Fruit fly (Drosophila melanogaster) whole organism, embryonic: ENCODE results near the gene sol.
A peak's percentile ranks its signal among the peaks of the same experiment; 100 is the strongest.

ENCODE experiments used
- ATbp ChIP-seq: fragments of 200-800 bp; sonication (Bioruptor generic); optimal IDR thresholded peaks from 2 replicates; lab custom pipeline; 2017; ENCODE audit warnings: missing biosample characterization, mild to moderate bottlenecking, missing genetic modification characterization, missing genetic modification reagents
- B-H2 ChIP-seq: fragments of 200-800 bp; sonication (Bioruptor generic); optimal IDR thresholded peaks from 2 replicates; lab custom pipeline; 2018; ENCODE audit warnings: missing biosample characterization, mild to moderate bottlenecking, missing genetic modification characterization
- BEAF-32 ChIP-seq: fragments of 200-800 bp; sonication (Bioruptor generic); optimal IDR thresholded peaks from 3 replicates; lab custom pipeline; 2017; ENCODE audit warnings: missing biosample characterization, missing genetic modification characterization, mild to moderate bottlenecking, moderate library complexity, missing genetic modification reagents
- CG10209 ChIP-seq: fragments of 200-800 bp; sonication (Bioruptor generic); optimal IDR thresholded peaks from 3 replicates; lab custom pipeline; 2017; ENCODE audit warnings: missing biosample characterization, mild to moderate bottlenecking, missing genetic modification characterization, missing genetic modification reagents
- CG10979 ChIP-seq: fragments of 200-800 bp; sonication (Bioruptor generic); optimal IDR thresholded peaks from 2 replicates; lab custom pipeline; 2018; ENCODE audit warnings: missing biosample characterization, mild to moderate bottlenecking, missing genetic modification characterization, moderate library complexity
- CG11085 ChIP-seq: fragments of 200-800 bp; sonication (Bioruptor generic); IDR thresholded peaks from 2 replicates; pipeline ENCODE4 v1.3.6; 2022; ENCODE audit warnings: missing biosample characterization, missing genetic modification characterization
- CG13424 ChIP-seq: fragments of 200-800 bp; sonication (Bioruptor generic); optimal IDR thresholded peaks from 2 replicates; lab custom pipeline; 2019; ENCODE audit warnings: missing biosample characterization, mild to moderate bottlenecking, missing genetic modification characterization, moderate library complexity
- CG13894 ChIP-seq: fragments of 200-800 bp; sonication (Bioruptor generic); optimal IDR thresholded peaks from 3 replicates; lab custom pipeline; 2018; ENCODE audit warnings: missing biosample characterization, mild to moderate bottlenecking, missing genetic modification characterization, moderate library complexity
- CG14710 ChIP-seq: fragments of 200-800 bp; sonication (Bioruptor generic); optimal IDR thresholded peaks from 3 replicates; lab custom pipeline; 2019; ENCODE audit warnings: missing biosample characterization, mild to moderate bottlenecking, missing genetic modification characterization, moderate library complexity
- CG16815 ChIP-seq: fragments of 200-800 bp; sonication (Bioruptor generic); optimal IDR thresholded peaks from 3 replicates; lab custom pipeline; 2017; ENCODE audit warnings: missing biosample characterization, mild to moderate bottlenecking, missing genetic modification characterization
- CG2120 ChIP-seq: fragments of 200-800 bp; sonication (Bioruptor generic); optimal IDR thresholded peaks from 3 replicates; lab custom pipeline; 2016; ENCODE audit warnings: missing biosample characterization, missing genetic modification characterization
- CG30431 ChIP-seq: fragments of 200-800 bp; sonication (Bioruptor generic); optimal IDR thresholded peaks from 2 replicates; lab custom pipeline; 2017; ENCODE audit warnings: missing biosample characterization, missing genetic modification characterization
- CG32767 ChIP-seq: fragments of 200-800 bp; sonication (Bioruptor generic); IDR thresholded peaks from 2 replicates; pipeline ENCODE4 v1.3.6; 2022; ENCODE audit warnings: missing biosample characterization, missing genetic modification characterization
- CG3838 ChIP-seq: fragments of 200-800 bp; sonication (Bioruptor generic); optimal IDR thresholded peaks from 3 replicates; lab custom pipeline; 2016; ENCODE audit warnings: missing biosample characterization, missing genetic modification characterization
- CG6254 ChIP-seq: fragments of 200-800 bp; sonication (Bioruptor generic); optimal IDR thresholded peaks from 3 replicates; lab custom pipeline; 2017; ENCODE audit warnings: mild to moderate bottlenecking, missing biosample characterization, missing genetic modification reagents, missing genetic modification characterization
- CG7786 ChIP-seq: fragments of 200-800 bp; sonication (Bioruptor generic); optimal IDR thresholded peaks from 2 replicates; lab custom pipeline; 2016; ENCODE audit warnings: missing biosample characterization, missing genetic modification characterization
- CG9609 ChIP-seq: fragments of 200-800 bp; sonication (Bioruptor generic); optimal IDR thresholded peaks from 3 replicates; lab custom pipeline; 2016; ENCODE audit warnings: missing biosample characterization, missing genetic modification characterization
- Doc3 ChIP-seq: fragments of 200-800 bp; sonication (Bioruptor generic); IDR thresholded peaks from 3 replicates; pipeline ENCODE4 v1.3.6; 2022; ENCODE audit warnings: missing biosample characterization, missing genetic modification characterization; ENCODE audit not compliant: partially characterized antibody
- Dref ChIP-seq: fragments of 200-800 bp; sonication (Bioruptor generic); IDR thresholded peaks from 2 replicates; pipeline ENCODE4 v1.3.6; 2022; ENCODE audit warnings: missing biosample characterization, missing genetic modification characterization
- E2f1 ChIP-seq: fragments of 200-800 bp; sonication (Bioruptor generic); IDR thresholded peaks from 2 replicates; pipeline ENCODE4 v1.3.6; 2022; ENCODE audit warnings: missing biosample characterization, missing genetic modification characterization
- Fer1 ChIP-seq: fragments of 200-800 bp; sonication (Bioruptor generic); optimal IDR thresholded peaks from 2 replicates; lab custom pipeline; 2017; ENCODE audit warnings: missing biosample characterization, mild to moderate bottlenecking, missing genetic modification characterization
- HLH54F ChIP-seq: fragments of 200-800 bp; sonication (Bioruptor generic); optimal IDR thresholded peaks from 3 replicates; lab custom pipeline; 2016; ENCODE audit warnings: missing biosample characterization, missing genetic modification characterization
- HmgD ChIP-seq: fragments of 200-800 bp; sonication (Bioruptor generic); optimal IDR thresholded peaks from 3 replicates; lab custom pipeline; 2016; ENCODE audit warnings: missing biosample characterization, missing genetic modification characterization
- Jarid2 ChIP-seq: fragments of 200-800 bp; sonication (Bioruptor generic); optimal IDR thresholded peaks from 3 replicates; lab custom pipeline; 2017; ENCODE audit warnings: mild to moderate bottlenecking, missing biosample characterization, missing genetic modification reagents, missing genetic modification characterization
- MBD-R2 ChIP-seq: fragments of 200-800 bp; sonication (Bioruptor generic); IDR thresholded peaks from 2 replicates; pipeline ENCODE4 v1.3.6; 2022; ENCODE audit warnings: missing biosample characterization, missing genetic modification characterization
- Mad ChIP-seq: fragments of 200-800 bp; sonication (Bioruptor generic); optimal IDR thresholded peaks from 2 replicates; lab custom pipeline; 2016; ENCODE audit warnings: missing biosample characterization, missing genetic modification characterization
- Med ChIP-seq: fragments of 200-800 bp; sonication (Bioruptor generic); peaks from one replicate; lab custom pipeline; 2016; ENCODE audit warnings: missing biosample characterization, missing genetic modification characterization, mild to moderate bottlenecking, inconsistent platforms, moderate library complexity
- Oli ChIP-seq: fragments of 200-800 bp; sonication (Bioruptor generic); optimal IDR thresholded peaks from 2 replicates; lab custom pipeline; 2018; ENCODE audit warnings: missing biosample characterization, mild to moderate bottlenecking, missing genetic modification characterization, moderate library complexity
- Rfx ChIP-seq: fragments of 200-800 bp; sonication (Bioruptor generic); IDR thresholded peaks from 2 replicates; pipeline ENCODE4 v1.3.6; 2022; ENCODE audit warnings: missing biosample characterization, missing genetic modification characterization
- Rx ChIP-seq: fragments of 200-800 bp; sonication (Bioruptor generic); IDR thresholded peaks from 2 replicates; pipeline ENCODE4 v1.3.6; 2022; ENCODE audit warnings: missing biosample characterization, missing genetic modification characterization
- Scr ChIP-seq: fragments of 200-800 bp; sonication (Bioruptor generic); IDR thresholded peaks from 2 replicates; pipeline ENCODE4 v1.3.6; 2022; ENCODE audit warnings: missing biosample characterization, missing genetic modification characterization; ENCODE audit not compliant: partially characterized antibody
- Sox102F ChIP-seq: fragments of 200-800 bp; sonication (Bioruptor generic); optimal IDR thresholded peaks from 2 replicates; lab custom pipeline; 2018; ENCODE audit warnings: missing biosample characterization, mild to moderate bottlenecking, missing genetic modification characterization, moderate library complexity
- Spps ChIP-seq: fragments of 200-800 bp; sonication (Bioruptor generic); optimal IDR thresholded peaks from 2 replicates; lab custom pipeline; 2018; ENCODE audit warnings: missing biosample characterization, mild to moderate bottlenecking, missing genetic modification characterization
- Stat92E ChIP-seq, 3 experiments: fragments of >200 bp in 2 of 3; fragments of 200-800 bp in 1 of 3; sonication (Bioruptor generic) in 1 of 3; optimal IDR thresholded peaks; 2 replicates each; lab custom pipeline; 2017 to 2019; ENCODE audit warnings: missing biosample characterization in 3 of 3, missing genetic modification characterization in 3 of 3, mild to moderate bottlenecking in 1 of 3, moderate library complexity in 1 of 3
- bab2 ChIP-seq: fragments of 200-800 bp; sonication (Bioruptor generic); optimal IDR thresholded peaks from 2 replicates; lab custom pipeline; 2016; ENCODE audit warnings: missing biosample characterization, missing genetic modification characterization
- cas ChIP-seq: fragments of 200-800 bp; sonication (Bioruptor generic); IDR thresholded peaks from 2 replicates; pipeline ENCODE4 v1.3.6; 2022; ENCODE audit warnings: missing biosample characterization, missing genetic modification characterization
- disco-r ChIP-seq: fragments of 200-800 bp; sonication (Bioruptor generic); optimal IDR thresholded peaks from 2 replicates; lab custom pipeline; 2016; ENCODE audit warnings: missing biosample characterization, missing genetic modification characterization
- dysf ChIP-seq: fragments of 200-800 bp; sonication (Bioruptor generic); IDR thresholded peaks from 3 replicates; pipeline ENCODE4 v1.3.6; 2022; ENCODE audit warnings: missing biosample characterization, missing genetic modification characterization
- gro ChIP-seq: fragments of 200-800 bp; sonication (Bioruptor generic); optimal IDR thresholded peaks from 2 replicates; lab custom pipeline; 2016; ENCODE audit warnings: missing biosample characterization, missing genetic modification characterization
- gsb ChIP-seq: fragments of 200-800 bp; sonication (Bioruptor generic); IDR thresholded peaks from 2 replicates; pipeline ENCODE4 v1.3.6; 2022; ENCODE audit warnings: missing biosample characterization, missing genetic modification characterization
- gsb-n ChIP-seq: fragments of 200-800 bp; sonication (Bioruptor generic); optimal IDR thresholded peaks from 3 replicates; lab custom pipeline; 2018; ENCODE audit warnings: missing biosample characterization, mild to moderate bottlenecking, missing genetic modification characterization
- hb ChIP-seq: fragments of 200-800 bp; sonication (Bioruptor generic); IDR thresholded peaks from 3 replicates; pipeline ENCODE4 v1.3.6; 2022; ENCODE audit warnings: missing biosample characterization, missing genetic modification characterization; ENCODE audit not compliant: partially characterized antibody
- jing ChIP-seq: fragments of 200-800 bp; sonication (Bioruptor generic); optimal IDR thresholded peaks from 2 replicates; lab custom pipeline; 2018; ENCODE audit warnings: missing biosample characterization, mild to moderate bottlenecking, missing genetic modification characterization
- oc ChIP-seq: fragments of 200-800 bp; sonication (Bioruptor generic); optimal IDR thresholded peaks from 2 replicates; lab custom pipeline; 2018; ENCODE audit warnings: missing biosample characterization, mild to moderate bottlenecking, missing genetic modification characterization, moderate library complexity
- pfk ChIP-seq: fragments of 200-800 bp; sonication (Bioruptor generic); optimal IDR thresholded peaks from 2 replicates; lab custom pipeline; 2018; ENCODE audit warnings: missing biosample characterization, mild to moderate bottlenecking, missing genetic modification characterization, moderate library complexity
- pho ChIP-seq: fragments of 200-800 bp; sonication (Bioruptor generic); optimal IDR thresholded peaks from 2 replicates; lab custom pipeline; 2016; ENCODE audit warnings: missing biosample characterization, missing genetic modification characterization
- sens-2 ChIP-seq: fragments of 200-800 bp; sonication (Bioruptor generic); IDR thresholded peaks from 2 replicates; pipeline ENCODE4 v1.3.6; 2022; ENCODE audit warnings: missing biosample characterization, missing genetic modification characterization
- tin ChIP-seq: fragments of 200-800 bp; sonication (Bioruptor generic); optimal IDR thresholded peaks from 3 replicates; lab custom pipeline; 2016; ENCODE audit warnings: missing biosample characterization, missing genetic modification characterization
- trem ChIP-seq: fragments of 200-800 bp; optimal IDR thresholded peaks from 3 replicates; lab custom pipeline; 2019; ENCODE audit warnings: missing biosample characterization, mild to moderate bottlenecking, missing genetic modification characterization, moderate library complexity
- wor ChIP-seq: fragments of 200-800 bp; sonication (Bioruptor generic); IDR thresholded peaks from 2 replicates; pipeline ENCODE4 v1.3.6; 2022; ENCODE audit warnings: missing biosample characterization, missing genetic modification characterization
- zfh1 ChIP-seq: fragments of 200-800 bp; sonication (Bioruptor generic); IDR thresholded peaks from 3 replicates; pipeline ENCODE4 v1.3.6; 2022; ENCODE audit warnings: missing biosample characterization, missing genetic modification characterization

sol gene

dm6 chrX:21334522-21335104, 15.5 kb upstream of the sol start (continued):
- TF ChIP-seq oc (tag; lab: Kevin White, UChicago) (no peak), hb (GFP tag; lab: Robert Waterston, UW) (no peak), MBD-R2 (GFP tag; lab: Robert Waterston, UW) (no peak), wor (GFP tag; lab: Robert Waterston, UW) (no peak), BEAF-32 (no peak), Scr (GFP tag; lab: Robert Waterston, UW) (no peak), pho (GFP tag; lab: Kevin White, UChicago) (no peak), E2f1 (GFP tag; lab: Robert Waterston, UW) (0 out of 2 replicates have a peak, but pooled peaks have one; percentile 32), CG14710 (peak; percentile 13), gsb-n (tag; lab: Kevin White, UChicago) (no peak), Rfx (GFP tag; lab: Robert Waterston, UW) (0 out of 2 replicates have a peak, but pooled peaks have one; percentile 7), gsb (no peak), dysf (GFP tag; lab: Robert Waterston, UW) (no peak), CG11085 (GFP tag; lab: Robert Waterston, UW) (no peak), CG6254 (GFP tag; lab: Kevin White, UChicago) (no peak), CG10209 (GFP tag; lab: Kevin White, UChicago) (no peak), zfh1 (GFP tag; lab: Robert Waterston, UW) (no peak), CG32767 (GFP tag; lab: Robert Waterston, UW) (no peak), CG10979 (tag; lab: Kevin White, UChicago) (peak; percentile 39), Sox102F (GFP tag; lab: Kevin White, UChicago) (no peak), trem (tag; lab: Kevin White, UChicago) (no peak), HmgD (GFP tag; lab: Kevin White, UChicago) (no peak), HLH54F (no peak), CG16815 (GFP tag; lab: Kevin White, UChicago) (no peak), sens-2 (GFP tag; lab: Robert Waterston, UW) (no peak), tin (GFP tag; lab: Kevin White, UChicago) (no peak), gro (GFP tag; lab: Kevin White, UChicago) (no peak), CG7786 (GFP tag; lab: Kevin White, UChicago) (no peak), CG13424 (tag; lab: Kevin White, UChicago) (peak; percentile 54), Rx (GFP tag; lab: Robert Waterston, UW) (no peak), CG2120 (GFP tag; lab: Kevin White, UChicago) (peak; percentile 29), Med (peak; percentile 71), Oli (tag; lab: Kevin White, UChicago) (peak; percentile 32), Stat92E (GFP tag; optimal IDR thresholded peaks at IDR 0.05; lab: Kevin White, UChicago) (no peak), CG13894 (tag; lab: Kevin White, UChicago) (no peak), Fer1 (GFP tag; lab: Kevin White, UChicago) (peak; percentile 48), cas (GFP tag; lab: Robert Waterston, UW) (no peak), disco-r (GFP tag; lab: Kevin White, UChicago) (no peak), Spps (tag; lab: Kevin White, UChicago) (no peak), Dref (GFP tag; lab: Robert Waterston, UW) (no peak), CG3838 (GFP tag; lab: Kevin White, UChicago) (no peak), Mad (no peak), B-H2 (no peak), Jarid2 (GFP tag; lab: Kevin White, UChicago) (no peak), Doc3 (no peak), bab2 (GFP tag; lab: Kevin White, UChicago) (no peak), pfk (GFP tag; lab: Kevin White, UChicago) (no peak), CG30431 (GFP tag; lab: Kevin White, UChicago) (no peak), CG9609 (GFP tag; lab: Kevin White, UChicago) (no peak), jing (no peak), ATbp (peak; percentile 15)
